Fruit fly (Drosophila melanogaster) whole organism, prepupa: ENCODE measurements around the gene CG12535.

ENCODE experiments used
- Blimp-1 ChIP-seq: fragments of 200-800 bp; sonication (Bioruptor generic); optimal IDR thresholded peaks from 3 replicates; lab custom pipeline; 2017; ENCODE audit warnings: missing biosample characterization, missing genetic modification characterization, mild to moderate bottlenecking, moderate library complexity, missing genetic modification reagents
- CG11294 ChIP-seq: fragments of 200-800 bp; sonication (Bioruptor generic); IDR thresholded peaks from 2 replicates; pipeline ENCODE4 v1.3.6; 2022; ENCODE audit warnings: missing biosample characterization, missing genetic modification characterization
- CG1621 ChIP-seq: fragments of 200-800 bp; sonication (Bioruptor generic); optimal IDR thresholded peaks from 3 replicates; lab custom pipeline; 2018; ENCODE audit warnings: missing biosample characterization, mild to moderate bottlenecking, missing genetic modification characterization
- CG32006 ChIP-seq: fragments of 200-800 bp; sonication (Bioruptor generic); optimal IDR thresholded peaks from 3 replicates; lab custom pipeline; 2017; ENCODE audit warnings: missing biosample characterization, mild to moderate bottlenecking, missing genetic modification characterization
- CG6854 ChIP-seq: fragments of 200-800 bp; sonication (Bioruptor generic); optimal IDR thresholded peaks from 2 replicates; lab custom pipeline; 2017; ENCODE audit warnings: missing biosample characterization, mild to moderate bottlenecking, missing genetic modification characterization
- Sox102F ChIP-seq: fragments of 200-800 bp; sonication (Bioruptor generic); optimal IDR thresholded peaks from 2 replicates; lab custom pipeline; 2016; ENCODE audit warnings: missing biosample characterization, mild to moderate bottlenecking, missing genetic modification characterization
- achi ChIP-seq: fragments of 200-800 bp; sonication (Bioruptor generic); optimal IDR thresholded peaks from 3 replicates; lab custom pipeline; 2016; ENCODE audit warnings: missing biosample characterization, missing genetic modification characterization
- dac ChIP-seq: fragments of 200-800 bp; sonication (Bioruptor generic); optimal IDR thresholded peaks from 2 replicates; lab custom pipeline; 2017; ENCODE audit warnings: missing biosample characterization, mild to moderate bottlenecking, missing genetic modification characterization
- esn ChIP-seq: fragments of 200-800 bp; sonication (Bioruptor generic); optimal IDR thresholded peaks from 2 replicates; lab custom pipeline; 2016; ENCODE audit warnings: missing biosample characterization, mild to moderate bottlenecking, missing genetic modification characterization, moderate library complexity

- TF ChIP-seq CG6854 (GFP tag; lab: Kevin White, UChicago) (no peak), CG1621 (tag; lab: Kevin White, UChicago) (no peak), dac (GFP tag; lab: Kevin White, UChicago) (no peak), CG11294 (GFP tag; lab: Robert Waterston, UW) (peak; percentile 23; the same call in 1 of the 2 replicates), Sox102F (no peak), Blimp-1 (GFP tag; lab: Kevin White, UChicago) (no peak), esn (GFP tag; lab: Kevin White, UChicago) (no peak), CG32006 (GFP tag; lab: Kevin White, UChicago) (peak; percentile 35), achi (GFP tag; lab: Kevin White, UChicago) (no peak)
Measured at dm6 chrX:3457518-3457917, 8.8 kb upstream of the CG12535 start.
